Fruit fly (Drosophila melanogaster) whole organism: ENCODE measurements around the gene capu.

Experiments
- CG8478 ChIP-seq: fragments of >200 bp; optimal IDR thresholded peaks from 2 replicates; lab custom pipeline; 2018; ENCODE audit warnings: inconsistent platforms
- Dll ChIP-seq: fragments of >200 bp; optimal IDR thresholded peaks from 2 replicates; lab custom pipeline; 2017
- psq ChIP-seq: fragments of >200 bp; optimal IDR thresholded peaks from 2 replicates; lab custom pipeline; 2017

DNA sequence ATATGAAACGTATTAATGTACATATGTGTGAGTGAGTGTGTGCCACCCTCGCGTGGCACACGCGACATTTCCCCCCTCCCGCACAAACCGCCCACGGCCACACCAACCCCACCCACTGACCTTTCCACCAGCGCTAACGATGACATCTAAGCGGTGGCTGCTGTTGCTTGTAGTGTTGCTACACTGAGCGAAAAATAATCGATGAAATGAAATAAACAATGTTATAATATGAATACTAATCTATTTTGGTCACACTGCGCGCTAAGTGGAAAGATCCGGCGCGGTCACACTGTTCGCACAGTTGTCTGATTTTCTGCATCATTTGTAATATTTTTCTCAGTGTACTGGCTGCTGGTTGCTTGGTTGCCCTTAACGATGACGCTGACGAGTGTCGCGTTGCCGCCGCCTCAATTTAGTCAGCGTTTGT lies 70.4 kb downstream of the capu start:
- TF ChIP-seq psq (lab: Kevin White, UChicago) (no peak), Dll (lab: Kevin White, UChicago) (no peak), CG8478 (lab: Kevin White, UChicago) (no peak)
